Fruit fly (Drosophila melanogaster): Measurements from ENCODE around the gene chrb.
A peak's percentile ranks its signal among the peaks of the same experiment; 100 is the strongest.

The chrb gene

dm6 chr3L:11474658-11475057 lies 12.7 kb upstream of the chrb start, which contains the start of gene Vha16-2:
TSS of gene Vha16-2 (plus strand) at chr3L:11474958.
- no peak for TF ChIP-seq Mio (GFP tag; optimal IDR thresholded peaks at IDR 0.05)
- no peak for TF ChIP-seq sv (GFP tag; optimal IDR thresholded peaks at IDR 0.05)
- TF ChIP-seq CG9705 (GFP tag; optimal IDR thresholded peaks at IDR 0.05) = no peak
- no peak for TF ChIP-seq woc (GFP tag; optimal IDR thresholded peaks at IDR 0.05)
- TF ChIP-seq Abd-B (GFP tag; optimal IDR thresholded peaks at IDR 0.05) = no peak
- TF ChIP-seq dmrt93B (GFP tag; optimal IDR thresholded peaks at IDR 0.05) = no peak
- no peak for TF ChIP-seq Vsx2 (GFP tag; optimal IDR thresholded peaks at IDR 0.05; ENCODE audit: partially characterized antibody)
- TF ChIP-seq psq (GFP tag; optimal IDR thresholded peaks at IDR 0.05) = no peak
- no peak for TF ChIP-seq h (GFP tag; optimal IDR thresholded peaks at IDR 0.05)
- TF ChIP-seq dl (GFP tag; optimal IDR thresholded peaks at IDR 0.05; ENCODE audit: insufficient read depth in 1 of 2, partially characterized antibody in 2 of 2) = no peak
- no peak for TF ChIP-seq Rel (GFP tag; optimal IDR thresholded peaks at IDR 0.05)
- no peak for TF ChIP-seq Rel (tag; optimal IDR thresholded peaks at IDR 0.05)
- no peak for TF ChIP-seq br (GFP tag; optimal IDR thresholded peaks at IDR 0.05)
- no peak for TF ChIP-seq GATAd (GFP tag; optimal IDR thresholded peaks at IDR 0.05)
- TF ChIP-seq Dif (GFP tag; optimal IDR thresholded peaks at IDR 0.05; ENCODE audit: partially characterized antibody) = no peak
- no peak for TF ChIP-seq N (GFP tag; optimal IDR thresholded peaks at IDR 0.05)

- TF ChIP-seq dmrt93B (GFP tag; optimal IDR thresholded peaks at IDR 0.05) (no peak), Hnf4 (GFP tag; optimal IDR thresholded peaks at IDR 0.05) (no peak), tai (GFP tag; optimal IDR thresholded peaks at IDR 0.05) (no peak), brk (GFP tag; optimal IDR thresholded peaks at IDR 0.05) (no peak), fru (GFP tag; optimal IDR thresholded peaks at IDR 0.05) (no peak), CG32264 (GFP tag; optimal IDR thresholded peaks at IDR 0.05) (no peak), Abd-B (GFP tag; optimal IDR thresholded peaks at IDR 0.05) (no peak), Myc (optimal IDR thresholded peaks at IDR 0.05) (no peak), jim (GFP tag; optimal IDR thresholded peaks at IDR 0.05) (no peak), Dif (GFP tag; optimal IDR thresholded peaks at IDR 0.05; ENCODE audit: partially characterized antibody) (no peak), woc (GFP tag; optimal IDR thresholded peaks at IDR 0.05) (no peak), lola (GFP tag; optimal IDR thresholded peaks at IDR 0.05) (no peak), Dfd (GFP tag; optimal IDR thresholded peaks at IDR 0.05) (no peak), Jra (GFP tag; optimal IDR thresholded peaks at IDR 0.05) (no peak), Mio (GFP tag; optimal IDR thresholded peaks at IDR 0.05) (no peak), Rel (GFP tag; optimal IDR thresholded peaks at IDR 0.05) (no peak), Rel (tag; optimal IDR thresholded peaks at IDR 0.05) (no peak), psq (GFP tag; optimal IDR thresholded peaks at IDR 0.05) (no peak), dl (GFP tag; optimal IDR thresholded peaks at IDR 0.05; ENCODE audit: insufficient read depth in 1 of 2, partially characterized antibody in 2 of 2) (no peak), h (GFP tag; optimal IDR thresholded peaks at IDR 0.05) (no peak)
Measured at dm6 chr3L:11480304-11480703, 7.0 kb upstream of the chrb start.

dm6 chr3L:11483135-11483534 lies 4.2 kb upstream of the chrb start:
- TF ChIP-seq CG9705 (GFP tag; optimal IDR thresholded peaks at IDR 0.05) (no peak), Vsx2 (GFP tag; optimal IDR thresholded peaks at IDR 0.05; ENCODE audit: partially characterized antibody) (no peak), Jra (GFP tag; optimal IDR thresholded peaks at IDR 0.05) (no peak), Myc (optimal IDR thresholded peaks at IDR 0.05) (no peak), jim (GFP tag; optimal IDR thresholded peaks at IDR 0.05) (no peak), br (GFP tag; optimal IDR thresholded peaks at IDR 0.05) (peak; percentile 12), GATAd (GFP tag; optimal IDR thresholded peaks at IDR 0.05) (no peak), lola (GFP tag; optimal IDR thresholded peaks at IDR 0.05) (no peak), tai (GFP tag; optimal IDR thresholded peaks at IDR 0.05) (no peak), Abd-B (GFP tag; optimal IDR thresholded peaks at IDR 0.05) (no peak), Hr78 (GFP tag; optimal IDR thresholded peaks at IDR 0.05) (no peak), sage (GFP tag; optimal IDR thresholded peaks at IDR 0.05) (no peak), Dif (GFP tag; optimal IDR thresholded peaks at IDR 0.05; ENCODE audit: partially characterized antibody) (no peak), dsf (GFP tag; optimal IDR thresholded peaks at IDR 0.05; ENCODE audit: borderline replicate concordance) (no peak), dmrt93B (GFP tag; optimal IDR thresholded peaks at IDR 0.05) (peak; percentile 11), rgr (GFP tag; optimal IDR thresholded peaks at IDR 0.05) (no peak), sv (GFP tag; optimal IDR thresholded peaks at IDR 0.05) (no peak), Hr83 (GFP tag; optimal IDR thresholded peaks at IDR 0.05; ENCODE audit: poor library complexity, severe bottlenecking) (no peak), pan (optimal IDR thresholded peaks at IDR 0.05) (no peak), dl (GFP tag; optimal IDR thresholded peaks at IDR 0.05; ENCODE audit: insufficient read depth in 1 of 2, partially characterized antibody in 2 of 2) (no peak), psq (GFP tag; optimal IDR thresholded peaks at IDR 0.05) (peak; percentile 8), N (GFP tag; optimal IDR thresholded peaks at IDR 0.05) (no peak), Rel (GFP tag; optimal IDR thresholded peaks at IDR 0.05) (no peak), Rel (tag; optimal IDR thresholded peaks at IDR 0.05) (no peak), foxo (GFP tag; optimal IDR thresholded peaks at IDR 0.05) (peak in 1 of 2 experiments; percentile 54), ey (GFP tag; optimal IDR thresholded peaks at IDR 0.05) (peak; percentile 44), Mio (GFP tag; optimal IDR thresholded peaks at IDR 0.05) (no peak), OdsH (GFP tag; optimal IDR thresholded peaks at IDR 0.05) (peak; percentile 34), brk (GFP tag; optimal IDR thresholded peaks at IDR 0.05) (no peak), Hnf4 (GFP tag; optimal IDR thresholded peaks at IDR 0.05) (no peak), CG32264 (GFP tag; optimal IDR thresholded peaks at IDR 0.05) (no peak), usp (GFP tag; optimal IDR thresholded peaks at IDR 0.05) (no peak), Dfd (GFP tag; optimal IDR thresholded peaks at IDR 0.05) (no peak), woc (GFP tag; optimal IDR thresholded peaks at IDR 0.05) (peak; percentile 23), h (GFP tag; optimal IDR thresholded peaks at IDR 0.05) (peak; percentile 45), CrebA (GFP tag; optimal IDR thresholded peaks at IDR 0.05; ENCODE audit: borderline replicate concordance) (no peak), fru (GFP tag; optimal IDR thresholded peaks at IDR 0.05) (peak; percentile 52), HLH106 (tag; optimal IDR thresholded peaks at IDR 0.05) (peak; percentile 54), Sp1 (GFP tag; optimal IDR thresholded peaks at IDR 0.05) (peak; percentile 47)
